In genomic region chrX:11378388-11378787, dm6 we compare ENCODE assay signal across 4 fruit fly cellular contexts.
TF ChIP-seq lines count a peak whose summit lies in the region.

No protein-coding gene starts in this region.

- no peak for TF ChIP-seq CTCF in whole organism, embryonic (GFP tag; optimal IDR thresholded peaks at IDR 0.05; lab: Kevin White, UChicago)

TF ChIP-seq in whole organism, adult, 20 proteins besides CTCF, POLR2A, EP300 and RAD21:
- TF ChIP-seq tj (GFP tag; optimal IDR thresholded peaks at IDR 0.05; lab: Kevin White, UChicago) (no peak), CG5204 (GFP tag; optimal IDR thresholded peaks at IDR 0.05; lab: Kevin White, UChicago) (peak; percentile 15), kay (GFP tag; lab: Kevin White, UChicago; ENCODE audit: borderline replicate concordance) (no peak), bab1 (GFP tag; optimal IDR thresholded peaks at IDR 0.05; lab: Kevin White, UChicago) (no peak), Mnt (GFP tag; optimal IDR thresholded peaks at IDR 0.05; lab: Kevin White, UChicago) (no peak), Clk (GFP tag; optimal IDR thresholded peaks at IDR 0.05; lab: Kevin White, UChicago) (no peak), Hr96 (GFP tag; optimal IDR thresholded peaks at IDR 0.05; lab: Kevin White, UChicago) (peak; percentile 9), CG1620 (GFP tag; optimal IDR thresholded peaks at IDR 0.05; lab: Kevin White, UChicago) (no peak), cnc (optimal IDR thresholded peaks at IDR 0.05; lab: Kevin White, UChicago) (no peak), Crg-1 (GFP tag; optimal IDR thresholded peaks at IDR 0.05; lab: Kevin White, UChicago) (no peak), CG14711 (tag; optimal IDR thresholded peaks at IDR 0.05; lab: Kevin White, UChicago) (no peak), CG33017 (tag; optimal IDR thresholded peaks at IDR 0.05; lab: Kevin White, UChicago) (peak; percentile 41), ovo (GFP tag; optimal IDR thresholded peaks at IDR 0.05; lab: Kevin White, UChicago) (no peak), toe (GFP tag; optimal IDR thresholded peaks at IDR 0.05; lab: Kevin White, UChicago) (no peak), pad (GFP tag; optimal IDR thresholded peaks at IDR 0.05; lab: Kevin White, UChicago) (no peak), CG12768 (GFP tag; optimal IDR thresholded peaks at IDR 0.05; lab: Kevin White, UChicago) (no peak), CG7101 (tag; optimal IDR thresholded peaks at IDR 0.05; lab: Kevin White, UChicago) (peak; percentile 72), CG7045 (GFP tag; optimal IDR thresholded peaks at IDR 0.05; lab: Kevin White, UChicago) (peak; percentile 11), CG11617 (GFP tag; optimal IDR thresholded peaks at IDR 0.05; lab: Kevin White, UChicago) (no peak), cic (GFP tag; optimal IDR thresholded peaks at IDR 0.05; lab: Kevin White, UChicago) (no peak)
TF ChIP-seq in whole organism, adult: peak in this region for 5.

TF ChIP-seq in whole organism, embryonic, 481 proteins besides CTCF, POLR2A, EP300 and RAD21:
- TF ChIP-seq row (GFP tag; IDR thresholded peaks at IDR 0.05; lab: Robert Waterston, UW) (no peak), lab (GFP tag; optimal IDR thresholded peaks at IDR 0.05; lab: Kevin White, UChicago) (peak; percentile 17), CG42726 (GFP tag; IDR thresholded peaks at IDR 0.05; lab: Robert Waterston, UW; ENCODE audit: partially characterized antibody) (no peak), sens (GFP tag; lab: Kevin White, UChicago) (peak; percentile 1), cwo (GFP tag; optimal IDR thresholded peaks at IDR 0.05; lab: Kevin White, UChicago) (peak; percentile 12), CG2120 (GFP tag; optimal IDR thresholded peaks at IDR 0.05; lab: Kevin White, UChicago) (peak; percentile 22), CG18599 (GFP tag; optimal IDR thresholded peaks at IDR 0.05; lab: Kevin White, UChicago) (peak; percentile 55), PHDP (tag; optimal IDR thresholded peaks at IDR 0.05; lab: Kevin White, UChicago) (peak; percentile 13), pita (GFP tag; optimal IDR thresholded peaks at IDR 0.05; lab: Kevin White, UChicago) (no peak), Fer1 (GFP tag; optimal IDR thresholded peaks at IDR 0.05; lab: Kevin White, UChicago) (peak; percentile 27), chm (GFP tag; IDR thresholded peaks at IDR 0.05; lab: Robert Waterston, UW) (no peak), Med (GFP tag; lab: Kevin White, UChicago) (peak; percentile 7), CG2678 (tag; optimal IDR thresholded peaks at IDR 0.05; lab: Kevin White, UChicago) (peak; percentile 23)

TF ChIP-seq in whole organism, prepupa, 60 proteins besides CTCF, POLR2A, EP300 and RAD21:
- TF ChIP-seq CG4318 (GFP tag; optimal IDR thresholded peaks at IDR 0.05; lab: Kevin White, UChicago), result no peak
- no peak for TF ChIP-seq lz (GFP tag; optimal IDR thresholded peaks at IDR 0.05; lab: Kevin White, UChicago)
- no peak for TF ChIP-seq Hr39 (GFP tag; optimal IDR thresholded peaks at IDR 0.05; lab: Kevin White, UChicago)
- TF ChIP-seq Eip75B (GFP tag; optimal IDR thresholded peaks at IDR 0.05; lab: Kevin White, UChicago), result no peak
- TF ChIP-seq achi (GFP tag; optimal IDR thresholded peaks at IDR 0.05; lab: Kevin White, UChicago), result peak; percentile 1
- no peak for TF ChIP-seq CG31627 (GFP tag; optimal IDR thresholded peaks at IDR 0.05; lab: Kevin White, UChicago)
- TF ChIP-seq CG32006 (GFP tag; optimal IDR thresholded peaks at IDR 0.05; lab: Kevin White, UChicago), result peak; percentile 5
- TF ChIP-seq OdsH (GFP tag; optimal IDR thresholded peaks at IDR 0.05; lab: Kevin White, UChicago), result peak; percentile 8
- TF ChIP-seq Gug (GFP tag; IDR thresholded peaks at IDR 0.05; lab: Robert Waterston, UW), result no peak
- 0 out of 3 replicates have a peak, but pooled peaks have one; percentile 17 for TF ChIP-seq eg (GFP tag; IDR thresholded peaks at IDR 0.05; lab: Robert Waterston, UW)
- peak in 1 of 2 experiments; percentile 7 for TF ChIP-seq ss (GFP tag; optimal IDR thresholded peaks at IDR 0.05; lab: Kevin White, UChicago)

TF ChIP-seq in whole organism, pupa, 21 proteins besides CTCF, POLR2A, EP300 and RAD21:
- TF ChIP-seq Pif1A (GFP tag; optimal IDR thresholded peaks at IDR 0.05; lab: Kevin White, UChicago) (peak; percentile 7), fd96Ca (GFP tag; IDR thresholded peaks at IDR 0.05; lab: Robert Waterston, UW) (no peak), CG9948 (tag; optimal IDR thresholded peaks at IDR 0.05; lab: Kevin White, UChicago) (peak; percentile 2), D1 (tag; optimal IDR thresholded peaks at IDR 0.05; lab: Kevin White, UChicago) (no peak), rn (GFP tag; IDR thresholded peaks at IDR 0.05; lab: Robert Waterston, UW) (no peak), CG17806 (tag; optimal IDR thresholded peaks at IDR 0.05; lab: Kevin White, UChicago) (no peak), CG12605 (GFP tag; IDR thresholded peaks at IDR 0.05; lab: Robert Waterston, UW) (no peak), CG8159 (tag; optimal IDR thresholded peaks at IDR 0.05; lab: Kevin White, UChicago) (peak; percentile 69), CG14655 (GFP tag; optimal IDR thresholded peaks at IDR 0.05; lab: Kevin White, UChicago) (peak; percentile 16)
